Worm (Caenorhabditis elegans): ENCODE results near the gene mel-28.

- TF ChIP-seq ZK546.5 (tag; optimal IDR thresholded peaks at IDR 0.05) (no peak), ama-1 (optimal IDR thresholded peaks at IDR 0.05) (no peak), mab-5 (tag; optimal IDR thresholded peaks at IDR 0.05) (no peak), aly-2 (tag; optimal IDR thresholded peaks at IDR 0.05) (no peak), ztf-4 (tag; optimal IDR thresholded peaks at IDR 0.05) (no peak), nhr-25 (tag; optimal IDR thresholded peaks at IDR 0.05) (no peak), nhr-10 (tag; optimal IDR thresholded peaks at IDR 0.05) (no peak), nhr-12 (tag; optimal IDR thresholded peaks at IDR 0.05) (no peak)
These were observed 10.2 kb downstream of the mel-28 start for ce11 chrIII:4796039-4796438.

All from whole organism, L2 larva.